Worm (Caenorhabditis elegans) whole organism, L2 larva: ENCODE data around the gene srw-48.

Source experiments
- C34F6.9 ChIP-seq: fragments of 150-350 bp; optimal IDR thresholded peaks from 2 replicates; lab custom pipeline; 2014; ENCODE audit warnings: missing biosample characterization, missing genetic modification characterization
- F13H6.1 ChIP-seq: sonication (generic microtip); optimal IDR thresholded peaks from 2 replicates; lab custom pipeline; 2016; ENCODE audit warnings: missing genetic modification characterization, missing compliant biosample characterization
- R02D3.7 ChIP-seq: fragments of 150-350 bp; optimal IDR thresholded peaks from 2 replicates; lab custom pipeline; 2014; ENCODE audit warnings: missing biosample characterization, missing genetic modification characterization
- Y55F3AM.14 ChIP-seq: fragments of 200-800 bp; sonication (Bioruptor generic); optimal IDR thresholded peaks from 2 replicates; lab custom pipeline; 2018; ENCODE audit warnings: mild to moderate bottlenecking, missing genetic modification characterization, missing compliant biosample characterization
- ZK546.5 ChIP-seq: sonication (generic microtip); optimal IDR thresholded peaks from 2 replicates; lab custom pipeline; 2017; ENCODE audit warnings: missing biosample characterization, missing genetic modification characterization
- alr-1 ChIP-seq: fragments of 150-350 bp; optimal IDR thresholded peaks from 2 replicates; lab custom pipeline; 2014; ENCODE audit warnings: missing biosample characterization, missing genetic modification characterization
- ama-1 ChIP-seq: fragments of 150-350 bp; optimal IDR thresholded peaks from 2 replicates; lab custom pipeline; 2018; ENCODE audit warnings: inconsistent platforms
- ceh-16 ChIP-seq: fragments of 150-350 bp; optimal IDR thresholded peaks from 2 replicates; lab custom pipeline; 2014; ENCODE audit warnings: missing biosample characterization, missing genetic modification characterization
- crh-2 ChIP-seq: sonication (generic microtip); optimal IDR thresholded peaks from 2 replicates; lab custom pipeline; 2017; ENCODE audit warnings: missing biosample characterization, missing genetic modification characterization
- dmd-4 ChIP-seq: sonication (generic microtip); optimal IDR thresholded peaks from 2 replicates; lab custom pipeline; 2017; ENCODE audit warnings: missing biosample characterization, missing genetic modification characterization
- egl-27 ChIP-seq: sonication (generic microtip); optimal IDR thresholded peaks from 3 replicates; lab custom pipeline; 2017; ENCODE audit warnings: missing biosample characterization, missing genetic modification reagents, missing genetic modification characterization
- elt-3 ChIP-seq: sonication (generic microtip); optimal IDR thresholded peaks from 2 replicates; lab custom pipeline; 2017; ENCODE audit warnings: missing biosample characterization, missing genetic modification characterization
- fos-1 ChIP-seq: fragments of 150-350 bp; optimal IDR thresholded peaks from 2 replicates; lab custom pipeline; 2014; ENCODE audit warnings: missing biosample characterization, missing genetic modification characterization
- gmeb-1 ChIP-seq: fragments of 150-350 bp; optimal IDR thresholded peaks from 2 replicates; lab custom pipeline; 2014; ENCODE audit warnings: missing biosample characterization, missing genetic modification characterization
- lin-11 ChIP-seq: fragments of 150-350 bp; sonication (generic microtip); optimal IDR thresholded peaks from 2 replicates; lab custom pipeline; 2014; ENCODE audit warnings: missing biosample characterization, missing genetic modification characterization, inconsistent platforms, mixed read lengths
- lsy-2 ChIP-seq, 2 experiments: fragments of 150-350 bp in 1 of 2; sonication (generic microtip) in 1 of 2; optimal IDR thresholded peaks; 2 replicates each; lab custom pipeline; 2014 to 2017; ENCODE audit warnings: missing biosample characterization in 2 of 2, missing genetic modification characterization in 2 of 2
- mdl-1 ChIP-seq, 2 experiments: fragments of 150-350 bp in 1 of 2; sonication (generic microtip) in 1 of 2; optimal IDR thresholded peaks; 2 replicates each; lab custom pipeline; 2017; ENCODE audit warnings: missing biosample characterization in 2 of 2, missing genetic modification characterization in 2 of 2
- nhr-10 ChIP-seq: sonication (generic microtip); optimal IDR thresholded peaks from 2 replicates; lab custom pipeline; 2017; ENCODE audit warnings: missing biosample characterization, missing genetic modification characterization
- nhr-11 ChIP-seq: fragments of 150-350 bp; optimal IDR thresholded peaks from 2 replicates; lab custom pipeline; 2014; ENCODE audit warnings: missing biosample characterization, missing genetic modification characterization
- nhr-12 ChIP-seq: fragments of 150-350 bp; optimal IDR thresholded peaks from 2 replicates; lab custom pipeline; 2014; ENCODE audit warnings: missing biosample characterization, missing genetic modification characterization
- nhr-21 ChIP-seq: fragments of 150-350 bp; optimal IDR thresholded peaks from 2 replicates; lab custom pipeline; 2014; ENCODE audit warnings: missing biosample characterization, missing genetic modification characterization
- nhr-23 ChIP-seq: fragments of 150-350 bp; optimal IDR thresholded peaks from 2 replicates; lab custom pipeline; 2014; ENCODE audit warnings: missing biosample characterization, missing genetic modification reagents, missing genetic modification characterization
- nhr-237 ChIP-seq: fragments of 150-350 bp; optimal IDR thresholded peaks from 2 replicates; lab custom pipeline; 2014; ENCODE audit warnings: missing biosample characterization, missing genetic modification characterization
- nhr-77 ChIP-seq: fragments of 150-350 bp; optimal IDR thresholded peaks from 2 replicates; lab custom pipeline; 2014; ENCODE audit warnings: missing biosample characterization, missing genetic modification characterization
- peb-1 ChIP-seq: fragments of 150-350 bp; optimal IDR thresholded peaks from 2 replicates; lab custom pipeline; 2014; ENCODE audit warnings: missing biosample characterization, missing genetic modification characterization
- skn-1 ChIP-seq: sonication (generic microtip); optimal IDR thresholded peaks from 2 replicates; lab custom pipeline; 2017; ENCODE audit warnings: missing biosample characterization, missing genetic modification characterization
- sma-9 ChIP-seq, 2 experiments: fragments of 150-350 bp in 1 of 2; sonication (generic microtip) in 1 of 2; optimal IDR thresholded peaks; 2 replicates each; lab custom pipeline; 2014 to 2016; ENCODE audit warnings: missing genetic modification characterization in 2 of 2, mild to moderate bottlenecking in 1 of 2, missing biosample characterization in 1 of 2, missing compliant biosample characterization in 1 of 2, missing genetic modification reagents in 1 of 2, moderate library complexity in 1 of 2
- snpc-4 ChIP-seq: fragments of 150-350 bp; optimal IDR thresholded peaks from 2 replicates; lab custom pipeline; 2014; ENCODE audit warnings: missing biosample characterization, missing genetic modification characterization
- unc-39 ChIP-seq: fragments of 150-350 bp; optimal IDR thresholded peaks from 2 replicates; lab custom pipeline; 2014; ENCODE audit warnings: missing biosample characterization, missing genetic modification characterization
- unc-55 ChIP-seq: fragments of 150-350 bp; sonication (generic microtip); optimal IDR thresholded peaks from 3 replicates; lab custom pipeline; 2014; ENCODE audit warnings: missing biosample characterization, missing genetic modification reagents, missing genetic modification characterization
- unc-62 ChIP-seq: fragments of 150-350 bp; optimal IDR thresholded peaks from 2 replicates; lab custom pipeline; 2014; ENCODE audit warnings: missing biosample characterization, missing genetic modification reagents, missing genetic modification characterization
- zag-1 ChIP-seq: fragments of 150-350 bp; optimal IDR thresholded peaks from 2 replicates; lab custom pipeline; 2014; ENCODE audit warnings: missing biosample characterization, missing genetic modification characterization
- ztf-1 ChIP-seq: fragments of 200-800 bp; sonication (Bioruptor generic); conservative IDR thresholded peaks from 2 replicates; pipeline ENCODE4 v1.3.6; 2022; ENCODE audit warnings: missing genetic modification characterization, missing compliant biosample characterization
- ztf-11 ChIP-seq: sonication (generic microtip); optimal IDR thresholded peaks from 2 replicates; lab custom pipeline; 2017; ENCODE audit warnings: missing biosample characterization, missing genetic modification characterization
- ztf-4 ChIP-seq: fragments of 150-350 bp; optimal IDR thresholded peaks from 2 replicates; lab custom pipeline; 2014; ENCODE audit warnings: missing biosample characterization, missing genetic modification characterization

Gene srw-48

ce11 chrV:16420696-16421095 lies at the start of gene srw-48:
TSS of gene srw-48 (plus strand) at chrV:16420996.
- no peak for TF ChIP-seq unc-62 (GFP tag; lab: Kevin White, UChicago)
- TF ChIP-seq nhr-77: no peak
- no peak for TF ChIP-seq peb-1 (tag; lab: Kevin White, UChicago)
- TF ChIP-seq ceh-16 (tag; lab: Kevin White, UChicago): no peak
- TF ChIP-seq ama-1: no peak
- no peak for TF ChIP-seq Y55F3AM.14
- TF ChIP-seq R02D3.7 (tag; lab: Kevin White, UChicago): no peak
- no peak for TF ChIP-seq nhr-11 (tag; lab: Kevin White, UChicago)
- TF ChIP-seq snpc-4 (tag; lab: Kevin White, UChicago): no peak
- no peak for TF ChIP-seq unc-39 (tag; lab: Kevin White, UChicago)
- TF ChIP-seq ztf-11 (tag; lab: Kevin White, UChicago): no peak
- TF ChIP-seq nhr-23 (tag; lab: Kevin White, UChicago): no peak
- TF ChIP-seq ZK546.5 (tag; lab: Kevin White, UChicago): no peak
- TF ChIP-seq nhr-12 (tag; lab: Kevin White, UChicago): no peak
- no peak for TF ChIP-seq mdl-1 (tag; optimal IDR thresholded peaks at IDR 0.05; lab: Kevin White, UChicago)
- TF ChIP-seq fos-1: no peak
- no peak for TF ChIP-seq lsy-2 (tag; optimal IDR thresholded peaks at IDR 0.05; lab: Kevin White, UChicago)

- no peak for TF ChIP-seq elt-3 (tag; lab: Kevin White, UChicago)
- no peak for TF ChIP-seq ztf-1 (GFP tag; lab: Robert Waterston, UW)
- no peak for TF ChIP-seq egl-27 (tag; lab: Kevin White, UChicago)
- no peak for TF ChIP-seq crh-2 (tag; lab: Kevin White, UChicago)
- no peak for TF ChIP-seq ztf-4 (tag; lab: Kevin White, UChicago)
- no peak for TF ChIP-seq ZK546.5 (tag; lab: Kevin White, UChicago)
- no peak for TF ChIP-seq alr-1 (tag; lab: Kevin White, UChicago)
- TF ChIP-seq dmd-4 (tag; lab: Kevin White, UChicago): no peak
- TF ChIP-seq unc-62 (GFP tag; lab: Kevin White, UChicago): no peak
- no peak for TF ChIP-seq peb-1 (tag; lab: Kevin White, UChicago)
- TF ChIP-seq nhr-11 (tag; lab: Kevin White, UChicago): no peak
- TF ChIP-seq zag-1 (tag; lab: Kevin White, UChicago): no peak
- no peak for TF ChIP-seq nhr-23 (tag; lab: Kevin White, UChicago)
Measured at ce11 chrV:16374676-16375075, 46.1 kb upstream of the srw-48 start, which contains the start of gene srv-34. TSS of gene srv-34 (minus strand) at chrV:16374776.

ce11 chrV:16376430-16376948 lies 44.3 kb upstream of the srw-48 start:
- TF ChIP-seq ceh-16 (tag; lab: Kevin White, UChicago): no peak
- TF ChIP-seq nhr-237 (tag; lab: Kevin White, UChicago): no peak
- no peak for TF ChIP-seq peb-1 (tag; lab: Kevin White, UChicago)
- TF ChIP-seq ZK546.5 (tag; lab: Kevin White, UChicago): no peak
- no peak for TF ChIP-seq nhr-10
- TF ChIP-seq skn-1 (tag; lab: Kevin White, UChicago): no peak
- TF ChIP-seq ztf-4 (tag; lab: Kevin White, UChicago): no peak
- TF ChIP-seq nhr-23 (tag; lab: Kevin White, UChicago): no peak
- TF ChIP-seq dmd-4 (tag; lab: Kevin White, UChicago): no peak
- no peak for TF ChIP-seq lin-11 (tag; lab: Kevin White, UChicago)
- no peak for TF ChIP-seq fos-1
- no peak for TF ChIP-seq Y55F3AM.14
- no peak for TF ChIP-seq C34F6.9 (tag; lab: Kevin White, UChicago)
- no peak for TF ChIP-seq nhr-21 (tag; lab: Kevin White, UChicago)
- TF ChIP-seq elt-3 (tag; lab: Kevin White, UChicago): no peak
- TF ChIP-seq sma-9 (GFP tag; optimal IDR thresholded peaks at IDR 0.05; lab: Kevin White, UChicago): no peak
- TF ChIP-seq sma-9 (tag; optimal IDR thresholded peaks at IDR 0.05; lab: Kevin White, UChicago): no peak
- no peak for TF ChIP-seq nhr-77
- no peak for TF ChIP-seq gmeb-1

- no peak for TF ChIP-seq unc-55 (GFP tag; lab: Kevin White, UChicago)
- TF ChIP-seq F13H6.1: no peak
Measured at ce11 chrV:16377188-16377587, 43.6 kb upstream of the srw-48 start.
